Fruit fly (Drosophila melanogaster) Kc167 (cell line): ENCODE data around the gene Pgant4.

Experiments
- Myc ChIP-seq: fragments of >200 bp; optimal IDR thresholded peaks from 2 replicates; lab custom pipeline; 2017; ENCODE audit warnings: missing external identifiers
- Sin3A ChIP-seq: fragments of >200 bp; optimal IDR thresholded peaks from 2 replicates; lab custom pipeline; 2018; ENCODE audit warnings: missing external identifiers
- h ChIP-seq: fragments of >200 bp; optimal IDR thresholded peaks from 3 replicates; lab custom pipeline; 2018; ENCODE audit warnings: missing external identifiers
- insv ChIP-seq: fragments of >200 bp; optimal IDR thresholded peaks from 3 replicates; lab custom pipeline; 2018; ENCODE audit warnings: missing external identifiers
- psq ChIP-seq: fragments of >200 bp; optimal IDR thresholded peaks from 2 replicates; lab custom pipeline; 2017; ENCODE audit warnings: missing external identifiers
- ttk ChIP-seq: sonication (Bioruptor generic); optimal IDR thresholded peaks from 2 replicates; lab custom pipeline; 2017; ENCODE audit warnings: missing external identifiers

DNA sequence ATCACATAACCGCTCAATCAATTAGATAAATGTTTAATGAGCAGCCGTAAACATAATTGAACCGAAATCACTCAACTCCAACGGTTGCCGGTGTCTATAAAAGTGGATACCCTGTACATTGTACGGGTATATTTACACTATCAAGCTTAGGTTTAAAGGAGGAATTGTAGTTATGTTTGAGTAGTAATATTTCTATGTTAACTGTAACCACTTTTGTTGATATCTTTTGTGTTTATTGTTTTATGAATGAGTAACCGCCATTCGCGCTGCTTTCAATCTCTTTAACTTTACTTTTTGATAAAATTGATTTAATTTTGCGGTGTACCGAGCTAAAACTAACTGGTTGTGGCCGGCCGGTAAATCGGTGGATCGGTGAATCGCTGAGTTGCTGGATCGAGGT, 9.6 kb downstream of the Pgant4 start:
- TF ChIP-seq psq (lab: Kevin White, UChicago) (no peak), Sin3A (lab: Kevin White, UChicago) (no peak), Myc (lab: Kevin White, UChicago) (no peak), h (lab: Kevin White, UChicago) (no peak), ttk (no peak), insv (lab: Kevin White, UChicago) (no peak)
